Fruit fly (Drosophila melanogaster) whole organism, prepupa: Measurements from ENCODE around the gene CG15317.

Experiments
- Blimp-1 ChIP-seq: fragments of 200-800 bp; sonication (Bioruptor generic); optimal IDR thresholded peaks from 3 replicates; lab custom pipeline; 2017; ENCODE audit warnings: missing biosample characterization, missing genetic modification characterization, mild to moderate bottlenecking, moderate library complexity, missing genetic modification reagents
- CG10631 ChIP-seq: fragments of 200-800 bp; sonication (Bioruptor generic); optimal IDR thresholded peaks from 2 replicates; lab custom pipeline; 2016; ENCODE audit warnings: missing biosample characterization, missing genetic modification characterization
- CG10669 ChIP-seq: fragments of 200-800 bp; sonication (Bioruptor generic); optimal IDR thresholded peaks from 3 replicates; lab custom pipeline; 2018; ENCODE audit warnings: missing biosample characterization, mild to moderate bottlenecking, missing genetic modification characterization, moderate library complexity
- CG11294 ChIP-seq: fragments of 200-800 bp; sonication (Bioruptor generic); IDR thresholded peaks from 2 replicates; pipeline ENCODE4 v1.3.6; 2022; ENCODE audit warnings: missing biosample characterization, missing genetic modification characterization
- CG11762 ChIP-seq: fragments of 200-800 bp; sonication (Bioruptor generic); optimal IDR thresholded peaks from 3 replicates; lab custom pipeline; 2016; ENCODE audit warnings: missing biosample characterization, missing genetic modification characterization; ENCODE audit not compliant: insufficient read depth
- CG11902 ChIP-seq: fragments of 200-800 bp; sonication (Bioruptor generic); optimal IDR thresholded peaks from 3 replicates; lab custom pipeline; 2016; ENCODE audit warnings: missing biosample characterization, missing genetic modification characterization
- CG15336 ChIP-seq: fragments of 200-800 bp; sonication (Bioruptor generic); IDR thresholded peaks from 2 replicates; pipeline ENCODE4 v1.3.6; 2022; ENCODE audit warnings: missing biosample characterization, missing genetic modification characterization
- CG1621 ChIP-seq: fragments of 200-800 bp; sonication (Bioruptor generic); optimal IDR thresholded peaks from 3 replicates; lab custom pipeline; 2018; ENCODE audit warnings: missing biosample characterization, mild to moderate bottlenecking, missing genetic modification characterization
- CG16779 ChIP-seq: fragments of 200-800 bp; sonication (Bioruptor generic); optimal IDR thresholded peaks from 3 replicates; lab custom pipeline; 2017; ENCODE audit warnings: missing biosample characterization, mild to moderate bottlenecking, missing genetic modification characterization
- CG3032 ChIP-seq: fragments of 200-800 bp; optimal IDR thresholded peaks from 2 replicates; lab custom pipeline; 2019; ENCODE audit warnings: missing biosample characterization, mild to moderate bottlenecking, missing genetic modification characterization, moderate library complexity
- CG31627 ChIP-seq: fragments of 200-800 bp; sonication (Bioruptor generic); optimal IDR thresholded peaks from 3 replicates; lab custom pipeline; 2016; ENCODE audit warnings: missing biosample characterization, missing genetic modification characterization
- CG32006 ChIP-seq: fragments of 200-800 bp; sonication (Bioruptor generic); optimal IDR thresholded peaks from 3 replicates; lab custom pipeline; 2017; ENCODE audit warnings: missing biosample characterization, mild to moderate bottlenecking, missing genetic modification characterization
- CG34406 ChIP-seq: fragments of 200-800 bp; sonication (Bioruptor generic); optimal IDR thresholded peaks from 3 replicates; lab custom pipeline; 2016; ENCODE audit warnings: missing biosample characterization, missing genetic modification characterization
- CG3919 ChIP-seq: fragments of 200-800 bp; sonication (Bioruptor generic); optimal IDR thresholded peaks from 3 replicates; lab custom pipeline; 2016; ENCODE audit warnings: missing biosample characterization, missing genetic modification characterization
- CG6276 ChIP-seq: fragments of 200-800 bp; sonication (Bioruptor generic); optimal IDR thresholded peaks from 2 replicates; lab custom pipeline; 2017; ENCODE audit warnings: missing biosample characterization, mild to moderate bottlenecking, missing genetic modification characterization
- CG6792 ChIP-seq: fragments of 200-800 bp; sonication (Bioruptor generic); optimal IDR thresholded peaks from 3 replicates; lab custom pipeline; 2016; ENCODE audit warnings: missing biosample characterization, missing genetic modification characterization
- CG6808 ChIP-seq: fragments of 200-800 bp; sonication (Bioruptor generic); optimal IDR thresholded peaks from 3 replicates; lab custom pipeline; 2017; ENCODE audit warnings: missing biosample characterization, missing genetic modification characterization, mild to moderate bottlenecking, moderate library complexity, missing genetic modification reagents
- CG6854 ChIP-seq: fragments of 200-800 bp; sonication (Bioruptor generic); optimal IDR thresholded peaks from 2 replicates; lab custom pipeline; 2017; ENCODE audit warnings: missing biosample characterization, mild to moderate bottlenecking, missing genetic modification characterization
- CG7368 ChIP-seq: fragments of 200-800 bp; sonication (Bioruptor generic); optimal IDR thresholded peaks from 3 replicates; lab custom pipeline; 2016; ENCODE audit warnings: missing biosample characterization, missing genetic modification characterization
- CG8119 ChIP-seq: fragments of 200-800 bp; sonication (Bioruptor generic); IDR thresholded peaks from 3 replicates; pipeline ENCODE4 v1.3.6; 2022; ENCODE audit warnings: missing biosample characterization, missing genetic modification characterization
- CG8319 ChIP-seq: fragments of 200-800 bp; sonication (Bioruptor generic); optimal IDR thresholded peaks from 3 replicates; lab custom pipeline; 2016; ENCODE audit warnings: missing biosample characterization, missing genetic modification characterization
- CG8632 ChIP-seq: fragments of 200-800 bp; sonication (Bioruptor generic); optimal IDR thresholded peaks from 3 replicates; lab custom pipeline; 2016; ENCODE audit warnings: missing biosample characterization, missing genetic modification characterization
- CG9139 ChIP-seq: fragments of 200-800 bp; sonication (Bioruptor generic); optimal IDR thresholded peaks from 3 replicates; lab custom pipeline; 2017; ENCODE audit warnings: missing biosample characterization, mild to moderate bottlenecking, missing genetic modification characterization
- Eip75B ChIP-seq: fragments of 200-800 bp; sonication (Bioruptor generic); optimal IDR thresholded peaks from 3 replicates; lab custom pipeline; 2016; ENCODE audit warnings: missing biosample characterization, missing genetic modification characterization
- Eip78C ChIP-seq: fragments of 200-800 bp; sonication (Bioruptor generic); peaks from one replicate; lab custom pipeline; 2016; ENCODE audit warnings: missing biosample characterization, missing genetic modification characterization
- Eip93F ChIP-seq: fragments of 200-800 bp; sonication (Bioruptor generic); optimal IDR thresholded peaks from 2 replicates; lab custom pipeline; 2016; ENCODE audit warnings: missing biosample characterization, mild to moderate bottlenecking, missing genetic modification characterization
- Ets21C ChIP-seq: fragments of 200-800 bp; sonication (Bioruptor generic); optimal IDR thresholded peaks from 3 replicates; lab custom pipeline; 2016; ENCODE audit warnings: missing biosample characterization, missing genetic modification characterization
- Gug ChIP-seq: fragments of 200-800 bp; sonication (Bioruptor generic); IDR thresholded peaks from 2 replicates; pipeline ENCODE4 v1.3.6; 2022; ENCODE audit warnings: missing biosample characterization, missing genetic modification characterization
- Hr39 ChIP-seq: fragments of 200-800 bp; sonication (Bioruptor generic); optimal IDR thresholded peaks from 2 replicates; lab custom pipeline; 2016; ENCODE audit warnings: missing biosample characterization, missing genetic modification characterization
- Met ChIP-seq: fragments of 200-800 bp; sonication (Bioruptor generic); optimal IDR thresholded peaks from 3 replicates; lab custom pipeline; 2016; ENCODE audit warnings: missing biosample characterization, missing genetic modification characterization
- OdsH ChIP-seq: fragments of 200-800 bp; sonication (Bioruptor generic); optimal IDR thresholded peaks from 3 replicates; lab custom pipeline; 2016; ENCODE audit warnings: missing biosample characterization, missing genetic modification characterization
- Smox ChIP-seq: fragments of 200-800 bp; sonication (Bioruptor generic); optimal IDR thresholded peaks from 3 replicates; lab custom pipeline; 2016; ENCODE audit warnings: missing biosample characterization, missing genetic modification characterization
- Sox102F ChIP-seq: fragments of 200-800 bp; sonication (Bioruptor generic); optimal IDR thresholded peaks from 2 replicates; lab custom pipeline; 2016; ENCODE audit warnings: missing biosample characterization, mild to moderate bottlenecking, missing genetic modification characterization
- Sox14 ChIP-seq: fragments of 200-800 bp; sonication (Bioruptor generic); optimal IDR thresholded peaks from 3 replicates; lab custom pipeline; 2016; ENCODE audit warnings: missing biosample characterization, missing genetic modification characterization
- achi ChIP-seq: fragments of 200-800 bp; sonication (Bioruptor generic); optimal IDR thresholded peaks from 3 replicates; lab custom pipeline; 2016; ENCODE audit warnings: missing biosample characterization, missing genetic modification characterization
- acj6 ChIP-seq: fragments of 200-800 bp; sonication (Bioruptor generic); optimal IDR thresholded peaks from 3 replicates; lab custom pipeline; 2016; ENCODE audit warnings: missing biosample characterization, missing genetic modification characterization
- cyc ChIP-seq: fragments of 200-800 bp; sonication (Bioruptor generic); optimal IDR thresholded peaks from 3 replicates; lab custom pipeline; 2016; ENCODE audit warnings: missing biosample characterization, missing genetic modification characterization
- dac ChIP-seq: fragments of 200-800 bp; sonication (Bioruptor generic); optimal IDR thresholded peaks from 2 replicates; lab custom pipeline; 2017; ENCODE audit warnings: missing biosample characterization, mild to moderate bottlenecking, missing genetic modification characterization
- dsx ChIP-seq: fragments of 200-800 bp; optimal IDR thresholded peaks from 3 replicates; lab custom pipeline; 2019; ENCODE audit warnings: missing biosample characterization, mild to moderate bottlenecking, missing genetic modification characterization, moderate library complexity; ENCODE audit not compliant: poor library complexity, severe bottlenecking
- eg ChIP-seq: fragments of 200-800 bp; sonication (Bioruptor generic); IDR thresholded peaks from 3 replicates; pipeline ENCODE4 v1.3.6; 2022; ENCODE audit warnings: missing biosample characterization, missing genetic modification characterization
- fd59A ChIP-seq: fragments of 200-800 bp; sonication (Bioruptor generic); optimal IDR thresholded peaks from 2 replicates; lab custom pipeline; 2017; ENCODE audit warnings: missing biosample characterization, mild to moderate bottlenecking, missing genetic modification characterization, missing genetic modification reagents
- fd85E ChIP-seq: fragments of 200-800 bp; sonication (Bioruptor generic); optimal IDR thresholded peaks from 3 replicates; lab custom pipeline; 2016; ENCODE audit warnings: missing biosample characterization, missing genetic modification characterization
- fkh ChIP-seq: fragments of 200-800 bp; sonication (Bioruptor generic); optimal IDR thresholded peaks from 3 replicates; lab custom pipeline; 2017; ENCODE audit warnings: missing biosample characterization, mild to moderate bottlenecking, missing genetic modification characterization, moderate library complexity
- lz ChIP-seq: fragments of 200-800 bp; sonication (Bioruptor generic); optimal IDR thresholded peaks from 3 replicates; lab custom pipeline; 2016; ENCODE audit warnings: missing biosample characterization, missing genetic modification characterization
- net ChIP-seq: fragments of 200-800 bp; sonication (Bioruptor generic); optimal IDR thresholded peaks from 3 replicates; lab custom pipeline; 2016; ENCODE audit warnings: missing biosample characterization, missing genetic modification characterization
- pdm3 ChIP-seq: fragments of 200-800 bp; sonication (Bioruptor generic); optimal IDR thresholded peaks from 3 replicates; lab custom pipeline; 2016; ENCODE audit warnings: missing biosample characterization, missing genetic modification characterization
- salr ChIP-seq, 2 experiments: fragments of 200-800 bp; sonication (Bioruptor generic); optimal IDR thresholded peaks; 3 replicates each; lab custom pipeline; 2016 to 2018; ENCODE audit warnings: missing biosample characterization in 2 of 2, missing genetic modification characterization in 2 of 2, mild to moderate bottlenecking in 1 of 2
- spab ChIP-seq: fragments of 200-800 bp; sonication (Bioruptor generic); optimal IDR thresholded peaks from 2 replicates; lab custom pipeline; 2017; ENCODE audit warnings: missing biosample characterization, mild to moderate bottlenecking, missing genetic modification characterization, missing genetic modification reagents
- ss ChIP-seq, 2 experiments: fragments of 200-800 bp; sonication (Bioruptor generic); optimal IDR thresholded peaks; 2 replicates in 1 of 2; 3 replicates in 1 of 2; lab custom pipeline; 2017 to 2018; ENCODE audit warnings: mild to moderate bottlenecking in 2 of 2, missing biosample characterization in 2 of 2, missing genetic modification characterization in 2 of 2, moderate library complexity in 1 of 2
- svp ChIP-seq: fragments of 200-800 bp; sonication (Bioruptor generic); peaks from one replicate; lab custom pipeline; 2016; ENCODE audit warnings: missing biosample characterization, missing genetic modification characterization
- topi ChIP-seq: fragments of 200-800 bp; sonication (Bioruptor generic); optimal IDR thresholded peaks from 3 replicates; lab custom pipeline; 2016; ENCODE audit warnings: missing biosample characterization, missing genetic modification characterization
- vri ChIP-seq: fragments of 200-800 bp; sonication (Bioruptor generic); optimal IDR thresholded peaks from 3 replicates; lab custom pipeline; 2016; ENCODE audit warnings: missing biosample characterization, mild to moderate bottlenecking, missing genetic modification characterization

Gene CG15317

DNA sequence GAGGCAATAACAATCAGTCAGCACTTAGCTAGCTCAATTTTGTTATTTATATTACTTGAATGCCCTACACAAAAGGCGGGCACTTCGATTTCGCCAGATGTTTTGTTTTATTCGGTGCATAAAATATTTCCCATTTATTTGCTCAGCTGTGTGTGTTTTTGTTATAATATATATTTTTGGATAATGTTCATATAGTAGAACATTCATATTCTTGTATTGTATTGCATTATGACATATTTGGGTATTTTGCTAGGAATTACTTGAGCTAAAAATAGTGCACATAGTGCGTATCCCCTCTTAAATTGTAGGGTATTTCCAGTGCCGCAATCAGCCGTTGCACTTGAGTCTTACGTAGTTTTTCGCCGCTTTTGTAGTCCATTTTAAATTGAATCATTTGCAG is 33.6 kb upstream of the CG15317 start:
- TF ChIP-seq cyc (GFP tag; lab: Kevin White, UChicago): peak; percentile 35
- TF ChIP-seq CG6276 (GFP tag; lab: Kevin White, UChicago): peak; percentile 36
- TF ChIP-seq CG11762 (GFP tag; lab: Kevin White, UChicago): peak; percentile 13
- no peak for TF ChIP-seq dsx (GFP tag; lab: Kevin White, UChicago)
- peak; percentile 54 for TF ChIP-seq acj6 (GFP tag; lab: Kevin White, UChicago)
- no peak for TF ChIP-seq dac (GFP tag; lab: Kevin White, UChicago)
- TF ChIP-seq Smox (GFP tag; lab: Kevin White, UChicago): peak; percentile 49
- peak; percentile 66 for TF ChIP-seq Met (GFP tag; lab: Kevin White, UChicago)
- TF ChIP-seq pdm3 (GFP tag; lab: Kevin White, UChicago): peak; percentile 62
- TF ChIP-seq eg (GFP tag; lab: Robert Waterston, UW): peak; percentile 54; the same call in 1 of the 3 replicates
- peak; percentile 10 for TF ChIP-seq Ets21C (GFP tag; lab: Kevin White, UChicago)
- TF ChIP-seq CG31627: peak; percentile 51
- peak; percentile 53 for TF ChIP-seq lz (GFP tag; lab: Kevin White, UChicago)
- TF ChIP-seq CG10631 (GFP tag; lab: Kevin White, UChicago): peak; percentile 7
- TF ChIP-seq CG9139 (GFP tag; lab: Kevin White, UChicago): no peak
- peak; percentile 42; the same call in 1 of the 2 replicates for TF ChIP-seq CG11294
- peak; percentile 34 for TF ChIP-seq Sox14 (GFP tag; lab: Kevin White, UChicago)
- no peak for TF ChIP-seq spab (GFP tag; lab: Kevin White, UChicago)
- peak; percentile 66 for TF ChIP-seq CG15336 (GFP tag; lab: Robert Waterston, UW)
- peak; percentile 11 for TF ChIP-seq CG8632 (GFP tag; lab: Kevin White, UChicago)
- TF ChIP-seq net (GFP tag; lab: Kevin White, UChicago): peak; percentile 12
- peak; percentile 19 for TF ChIP-seq CG3032 (tag; lab: Kevin White, UChicago)
- TF ChIP-seq vri (GFP tag; lab: Kevin White, UChicago): peak; percentile 66
- TF ChIP-seq CG6792 (GFP tag; lab: Kevin White, UChicago): peak; percentile 30
- TF ChIP-seq Eip78C (GFP tag; lab: Kevin White, UChicago): peak; percentile 90
- TF ChIP-seq CG16779: no peak
- no peak for TF ChIP-seq fd85E (GFP tag; lab: Kevin White, UChicago)
- TF ChIP-seq ss (GFP tag; optimal IDR thresholded peaks at IDR 0.05; lab: Kevin White, UChicago): no peak
- no peak for TF ChIP-seq Blimp-1 (GFP tag; lab: Kevin White, UChicago)
- peak; percentile 47 for TF ChIP-seq Sox102F (GFP tag; lab: Kevin White, UChicago)
- TF ChIP-seq CG1621: no peak
- peak; percentile 2 for TF ChIP-seq CG6854 (GFP tag; lab: Kevin White, UChicago)
- TF ChIP-seq salr (GFP tag; optimal IDR thresholded peaks at IDR 0.05; lab: Kevin White, UChicago): no peak
- TF ChIP-seq svp: peak; percentile 80
- TF ChIP-seq OdsH (GFP tag; lab: Kevin White, UChicago): peak; percentile 62
- TF ChIP-seq CG10669 (GFP tag; lab: Kevin White, UChicago): peak; percentile 33
- no peak for TF ChIP-seq fd59A
- TF ChIP-seq CG6808 (GFP tag; lab: Kevin White, UChicago): no peak
- TF ChIP-seq CG34406: peak; percentile 40
- peak; percentile 19 for TF ChIP-seq CG11902 (GFP tag; lab: Kevin White, UChicago)
- peak; percentile 59 for TF ChIP-seq topi
- TF ChIP-seq achi: peak; percentile 27
- peak; percentile 36 for TF ChIP-seq CG7368 (GFP tag; lab: Kevin White, UChicago)
- peak; percentile 62 for TF ChIP-seq CG8119 (GFP tag; lab: Robert Waterston, UW)
- TF ChIP-seq Eip75B (GFP tag; lab: Kevin White, UChicago): peak; percentile 33
- no peak for TF ChIP-seq CG3919 (GFP tag; lab: Kevin White, UChicago)
- no peak for TF ChIP-seq Gug (GFP tag; lab: Robert Waterston, UW)
- peak; percentile 17 for TF ChIP-seq CG8319 (GFP tag; lab: Kevin White, UChicago)
- TF ChIP-seq Eip93F: no peak
- TF ChIP-seq CG32006 (GFP tag; lab: Kevin White, UChicago): peak; percentile 65
- TF ChIP-seq fkh (GFP tag; lab: Kevin White, UChicago): peak; percentile 25
- peak; percentile 47 for TF ChIP-seq Hr39 (GFP tag; lab: Kevin White, UChicago)
